Worm (Caenorhabditis elegans) whole organism, late embryonic: ENCODE results near the gene chil-26.

Source experiments
- ceh-14 ChIP-seq: sonication (generic microtip); optimal IDR thresholded peaks from 2 replicates; lab custom pipeline; 2016; ENCODE audit warnings: missing genotype, missing genetic modification characterization, missing compliant biosample characterization
- ceh-22 ChIP-seq: sonication (generic microtip); optimal IDR thresholded peaks from 2 replicates; lab custom pipeline; 2017; ENCODE audit warnings: missing biosample characterization, missing genetic modification characterization
- dve-1 ChIP-seq: sonication (generic microtip); optimal IDR thresholded peaks from 2 replicates; lab custom pipeline; 2017; ENCODE audit warnings: antibody characterized with exemption, mild to moderate bottlenecking, missing genetic modification characterization, missing compliant biosample characterization
- fax-1 ChIP-seq: sonication (generic microtip); optimal IDR thresholded peaks from 2 replicates; lab custom pipeline; 2016; ENCODE audit warnings: missing genotype, missing genetic modification characterization, missing compliant biosample characterization
- fkh-10 ChIP-seq: fragments of 150-350 bp; optimal IDR thresholded peaks from 2 replicates; lab custom pipeline; 2014; ENCODE audit warnings: missing biosample characterization, missing genetic modification reagents, missing genetic modification characterization
- hlh-6 ChIP-seq: sonication (generic microtip); optimal IDR thresholded peaks from 2 replicates; lab custom pipeline; 2016; ENCODE audit warnings: missing genotype, missing genetic modification characterization, missing compliant biosample characterization
- nhr-11 ChIP-seq: fragments of 150-350 bp; optimal IDR thresholded peaks from 2 replicates; lab custom pipeline; 2014; ENCODE audit warnings: missing biosample characterization, missing genetic modification characterization
- pha-4 ChIP-seq: fragments of 150-350 bp; optimal IDR thresholded peaks from 2 replicates; lab custom pipeline; 2018; ENCODE audit warnings: missing biosample characterization, missing genetic modification reagents, missing genetic modification characterization
- pros-1 ChIP-seq: fragments of 150-350 bp; optimal IDR thresholded peaks from 2 replicates; lab custom pipeline; 2014; ENCODE audit warnings: missing biosample characterization, missing genetic modification reagents, missing genetic modification characterization
- zip-5 ChIP-seq: sonication (generic microtip); optimal IDR thresholded peaks from 2 replicates; lab custom pipeline; 2016; ENCODE audit warnings: missing genetic modification characterization, missing compliant biosample characterization

ce11 chrII:9518781-9519180, 43.9 kb downstream of the chil-26 start, which contains the start of the genes sfxn-1.1 and AH6.3:
- TF ChIP-seq hlh-6 (tag; lab: Kevin White, UChicago) (no peak), fkh-10 (no peak), nhr-11 (tag; lab: Kevin White, UChicago) (no peak), ceh-22 (tag; lab: Kevin White, UChicago) (no peak), pha-4 (no peak), dve-1 (tag; lab: Kevin White, UChicago) (no peak), zip-5 (no peak), pros-1 (tag; lab: Kevin White, UChicago) (no peak), ceh-14 (tag; lab: Kevin White, UChicago) (no peak), fax-1 (tag; lab: Kevin White, UChicago) (no peak)
